Worm (Caenorhabditis elegans) whole organism, early embryonic: Measurements from ENCODE around the gene cec-5.

Source experiments
- ama-1 ChIP-seq: fragments of 150-350 bp; optimal IDR thresholded peaks from 2 replicates; lab custom pipeline; 2014
- ceh-36 ChIP-seq: sonication (generic microtip); optimal IDR thresholded peaks from 2 replicates; lab custom pipeline; 2016; ENCODE audit warnings: missing genetic modification characterization, inconsistent platforms, missing compliant biosample characterization
- hmbx-1 ChIP-seq: sonication (generic microtip); optimal IDR thresholded peaks from 2 replicates; lab custom pipeline; 2016; ENCODE audit warnings: mild to moderate bottlenecking, missing genetic modification characterization, missing compliant biosample characterization
- pes-1 ChIP-seq: fragments of 200-800 bp; sonication (Bioruptor generic); IDR thresholded peaks from 2 replicates; pipeline ENCODE4 v1.3.6; 2022; ENCODE audit warnings: missing genetic modification reagents, missing genetic modification characterization, missing compliant biosample characterization
- scrt-1 ChIP-seq: fragments of 200-800 bp; sonication (Bioruptor generic); IDR thresholded peaks from 2 replicates; pipeline ENCODE4 v1.3.6; 2022; ENCODE audit warnings: missing genetic modification characterization, missing compliant biosample characterization
- sea-1 ChIP-seq: fragments of 200-800 bp; sonication (Bioruptor generic); conservative IDR thresholded peaks from 2 replicates; pipeline ENCODE4 v1.3.6; 2022; ENCODE audit warnings: missing genetic modification characterization, missing compliant biosample characterization

- no peak for TF ChIP-seq pes-1
- TF ChIP-seq ama-1 (lab: Kevin White, UChicago) = no peak
- TF ChIP-seq ceh-36 (tag; lab: Kevin White, UChicago) = no peak
- TF ChIP-seq scrt-1 (GFP tag; lab: Robert Waterston, UW) = no peak
- no peak for TF ChIP-seq sea-1 (GFP tag; lab: Robert Waterston, UW)
- TF ChIP-seq hmbx-1 = no peak
These were observed 47.6 kb downstream of the cec-5 start, which contains the start of gene R05G6.1 for ce11 chrIV:7532360-7532759.
